Worm (Caenorhabditis elegans): Measurements from ENCODE around the gene F54D5.9.

F54D5.9 gene

DNA sequence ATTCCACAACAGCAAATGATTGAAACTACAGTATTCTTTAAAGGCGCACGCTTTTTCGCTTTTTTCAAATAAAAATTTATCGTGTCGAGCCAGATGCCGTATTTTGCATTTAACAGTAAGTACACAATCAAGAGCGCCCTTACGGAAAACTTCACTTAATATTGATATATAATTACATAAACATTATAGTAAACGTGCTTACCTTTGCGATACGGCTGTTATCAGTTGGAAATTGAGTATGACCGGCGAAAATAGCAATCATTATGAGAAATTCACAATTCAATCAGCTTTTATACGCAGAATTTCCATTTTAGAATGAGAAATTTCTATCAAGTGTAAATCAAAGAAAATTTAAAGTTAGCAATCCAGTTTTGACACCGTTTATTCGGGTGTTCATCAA lies 44.4 kb downstream of the F54D5.9 start, which contains the start of gene B0334.20:
TSS of gene B0334.20 (minus strand) at position 262 of the 400 bp plus-strand sequence.
- TF ChIP-seq fos-1 (tag; optimal IDR thresholded peaks at IDR 0.05) (peak; percentile 53), ceh-82 (tag; optimal IDR thresholded peaks at IDR 0.05) (no peak), gmeb-1 (tag; optimal IDR thresholded peaks at IDR 0.05) (no peak)

DNA sequence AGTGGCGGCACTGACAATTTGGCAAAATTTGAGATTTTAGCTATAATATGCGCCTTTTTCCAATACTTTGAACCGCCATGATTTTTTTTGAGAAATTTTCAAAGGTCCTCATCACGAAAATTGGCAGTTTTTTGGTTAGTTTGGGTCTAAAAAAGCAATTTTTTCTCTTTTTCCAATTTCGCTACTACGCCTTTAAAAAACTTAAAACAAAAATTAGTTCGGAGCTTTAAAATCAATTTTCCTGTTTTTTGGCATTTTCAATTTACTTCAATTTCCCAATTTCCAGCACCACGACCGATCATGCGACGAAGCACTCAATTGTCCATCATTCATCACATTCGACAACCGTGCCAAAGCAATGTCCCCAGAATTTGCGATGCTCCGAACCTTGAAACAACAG lies 47.3 kb downstream of the F54D5.9 start, which contains the start of gene B0334.5:
TSS of gene B0334.5 (plus strand) at position 301 of the 400 bp plus-strand sequence.
- no peak for TF ChIP-seq nhr-11 (tag; optimal IDR thresholded peaks at IDR 0.05)
- no peak for TF ChIP-seq ceh-16 (tag; optimal IDR thresholded peaks at IDR 0.05)
- no peak for TF ChIP-seq skn-1 (tag; optimal IDR thresholded peaks at IDR 0.05)
- no peak for TF ChIP-seq mbf-1 (tag; optimal IDR thresholded peaks at IDR 0.05)
- no peak for TF ChIP-seq snpc-4 (tag; optimal IDR thresholded peaks at IDR 0.05)
- TF ChIP-seq R02D3.7 (tag; optimal IDR thresholded peaks at IDR 0.05), result no peak
- no peak for TF ChIP-seq blmp-1 (tag; optimal IDR thresholded peaks at IDR 0.05; ENCODE audit: insufficient read depth)

DNA sequence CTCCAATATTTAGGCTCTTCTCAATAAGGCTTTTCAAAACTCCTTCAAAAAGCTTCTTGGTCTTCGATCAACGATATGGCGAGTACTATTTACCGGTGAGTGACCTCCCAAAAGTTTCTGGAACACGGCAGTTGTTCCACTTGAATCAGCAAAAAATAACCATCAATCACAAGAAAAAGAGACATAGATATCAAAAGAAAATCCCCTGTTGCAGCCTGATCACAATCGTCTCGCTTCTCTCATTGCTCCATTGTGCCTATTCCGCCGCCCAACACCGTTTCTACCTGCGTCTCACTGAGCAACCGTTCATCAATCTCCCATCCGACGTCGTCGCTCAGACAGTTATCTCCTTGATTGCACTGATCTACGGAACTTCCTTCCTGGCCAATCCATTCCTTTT lies 47.9 kb downstream of the F54D5.9 start, which contains the start of gene emc-5:
TSS of gene emc-5 (plus strand) at position 14 of the 400 bp plus-strand sequence.
- no peak for TF ChIP-seq C34F6.9 (tag; optimal IDR thresholded peaks at IDR 0.05)
- no peak for TF ChIP-seq fos-1 (tag; optimal IDR thresholded peaks at IDR 0.05)
- TF ChIP-seq aly-2 (tag; optimal IDR thresholded peaks at IDR 0.05), result no peak
- no peak for TF ChIP-seq nhr-237 (tag; optimal IDR thresholded peaks at IDR 0.05)
- TF ChIP-seq mdl-1 (tag; optimal IDR thresholded peaks at IDR 0.05), result no peak
- no peak for TF ChIP-seq R02D3.7 (tag; optimal IDR thresholded peaks at IDR 0.05)
- peak; percentile 9 for TF ChIP-seq mab-5 (tag; optimal IDR thresholded peaks at IDR 0.05)
- TF ChIP-seq ceh-82 (tag; optimal IDR thresholded peaks at IDR 0.05), result no peak
- TF ChIP-seq nhr-11 (tag; optimal IDR thresholded peaks at IDR 0.05), result no peak
- no peak for TF ChIP-seq ztf-4 (tag; optimal IDR thresholded peaks at IDR 0.05)
- no peak for TF ChIP-seq blmp-1 (tag; optimal IDR thresholded peaks at IDR 0.05; ENCODE audit: insufficient read depth)
- TF ChIP-seq sem-4 (tag; optimal IDR thresholded peaks at IDR 0.05), result no peak
- TF ChIP-seq elt-3 (tag; optimal IDR thresholded peaks at IDR 0.05), result no peak
- TF ChIP-seq unc-39 (tag; optimal IDR thresholded peaks at IDR 0.05), result no peak
- TF ChIP-seq zag-1 (tag; optimal IDR thresholded peaks at IDR 0.05), result no peak
- TF ChIP-seq unc-62 (GFP tag; optimal IDR thresholded peaks at IDR 0.05), result no peak
- TF ChIP-seq skn-1 (tag; optimal IDR thresholded peaks at IDR 0.05), result no peak
- no peak for TF ChIP-seq crh-2 (tag; optimal IDR thresholded peaks at IDR 0.05)
- no peak for TF ChIP-seq ceh-16 (tag; optimal IDR thresholded peaks at IDR 0.05)
- TF ChIP-seq sma-9 (GFP tag; optimal IDR thresholded peaks at IDR 0.05), result peak; percentile 17
- no peak for TF ChIP-seq sma-9 (tag; optimal IDR thresholded peaks at IDR 0.05)
- TF ChIP-seq lin-39 (tag; optimal IDR thresholded peaks at IDR 0.05), result no peak
- no peak for TF ChIP-seq nhr-6 (tag; optimal IDR thresholded peaks at IDR 0.05)
- no peak for TF ChIP-seq ztf-11 (tag; optimal IDR thresholded peaks at IDR 0.05)
- no peak for TF ChIP-seq unc-55 (GFP tag; optimal IDR thresholded peaks at IDR 0.05)
- no peak for TF ChIP-seq dmd-4 (tag; optimal IDR thresholded peaks at IDR 0.05)
- TF ChIP-seq elt-1 (tag; optimal IDR thresholded peaks at IDR 0.05), result no peak
- peak; percentile 43 for TF ChIP-seq F13H6.1 (tag; optimal IDR thresholded peaks at IDR 0.05)
- no peak for TF ChIP-seq egl-27 (tag; optimal IDR thresholded peaks at IDR 0.05)
- TF ChIP-seq nhr-25 (tag; optimal IDR thresholded peaks at IDR 0.05), result no peak
- TF ChIP-seq lsy-2 (tag; optimal IDR thresholded peaks at IDR 0.05), result peak in 1 of 2 experiments; percentile 34
- no peak for TF ChIP-seq mbf-1 (tag; optimal IDR thresholded peaks at IDR 0.05)
- no peak for TF ChIP-seq nhr-129 (tag; optimal IDR thresholded peaks at IDR 0.05)

ce11 chrII:11495806-11496205 lies 48.8 kb downstream of the F54D5.9 start:
- no peak for TF ChIP-seq alr-1 (tag; optimal IDR thresholded peaks at IDR 0.05)
- TF ChIP-seq unc-39 (tag; optimal IDR thresholded peaks at IDR 0.05), result no peak
- no peak for TF ChIP-seq mbf-1 (tag; optimal IDR thresholded peaks at IDR 0.05)
- TF ChIP-seq nhr-129 (tag; optimal IDR thresholded peaks at IDR 0.05), result no peak
- TF ChIP-seq R02D3.7 (tag; optimal IDR thresholded peaks at IDR 0.05), result no peak

DNA sequence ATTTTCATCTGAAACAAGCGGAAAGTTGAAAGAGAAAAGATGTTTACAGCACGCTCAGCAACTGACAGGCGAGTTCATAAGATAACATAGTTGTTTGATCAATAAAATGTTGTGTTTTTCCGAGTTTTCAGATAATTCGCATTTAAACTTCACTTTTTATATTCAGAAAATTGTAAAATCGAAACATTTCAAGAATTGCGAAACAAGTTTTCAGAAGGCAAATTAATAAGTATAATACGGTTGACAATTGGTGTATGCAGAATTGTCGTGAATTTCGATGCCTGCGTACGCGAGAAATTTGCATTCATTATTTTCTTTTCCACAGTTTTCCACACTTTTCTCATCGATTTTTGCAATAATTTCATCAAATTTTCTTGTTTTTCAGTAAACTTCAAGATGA lies 49.3 kb downstream of the F54D5.9 start, which contains the start of the genes ooc-3 and B0334.4:
TSS of gene ooc-3 (minus strand) at position 15 of the 400 bp plus-strand sequence.
TSS of gene B0334.4 (plus strand) at position 386 of the 400 bp plus-strand sequence.
- no peak for TF ChIP-seq nhr-237 (tag; optimal IDR thresholded peaks at IDR 0.05)
- TF ChIP-seq lsy-2 (tag; optimal IDR thresholded peaks at IDR 0.05), result peak; percentile 46 to 95
- no peak for TF ChIP-seq Y55F3AM.14 (GFP tag; optimal IDR thresholded peaks at IDR 0.05)
- TF ChIP-seq aly-2 (tag; optimal IDR thresholded peaks at IDR 0.05), result no peak
- TF ChIP-seq nhr-129 (tag; optimal IDR thresholded peaks at IDR 0.05), result peak; percentile 42
- no peak for TF ChIP-seq ZK546.5 (tag; optimal IDR thresholded peaks at IDR 0.05)
- no peak for TF ChIP-seq nhr-25 (tag; optimal IDR thresholded peaks at IDR 0.05)
- peak; percentile 66 for TF ChIP-seq C34F6.9 (tag; optimal IDR thresholded peaks at IDR 0.05)
- no peak for TF ChIP-seq unc-55 (GFP tag; optimal IDR thresholded peaks at IDR 0.05)
- peak; percentile 16 for TF ChIP-seq gmeb-1 (tag; optimal IDR thresholded peaks at IDR 0.05)
- peak; percentile 9 for TF ChIP-seq ama-1 (optimal IDR thresholded peaks at IDR 0.05)
- TF ChIP-seq mbf-1 (tag; optimal IDR thresholded peaks at IDR 0.05), result no peak
